Worm (Caenorhabditis elegans) whole organism, L1 larva: ENCODE measurements around the gene scl-5.

ENCODE experiments used
- C34B4.2 ChIP-seq: sonication (generic microtip); optimal IDR thresholded peaks from 2 replicates; lab custom pipeline; 2017; ENCODE audit warnings: mild to moderate bottlenecking, missing genetic modification characterization, missing compliant biosample characterization
- aha-1 ChIP-seq: fragments of 150-350 bp; optimal IDR thresholded peaks from 2 replicates; lab custom pipeline; 2014; ENCODE audit warnings: missing biosample characterization, missing genetic modification characterization
- blmp-1 ChIP-seq: fragments of 150-350 bp; optimal IDR thresholded peaks from 2 replicates; lab custom pipeline; 2014; ENCODE audit warnings: missing biosample characterization, missing genetic modification characterization
- ceh-82 ChIP-seq, 3 experiments: fragments of 150-350 bp in 1 of 3; sonication (generic microtip) in 2 of 3; optimal IDR thresholded peaks; 2 replicates each; lab custom pipeline; 2014 to 2017; ENCODE audit warnings: missing biosample characterization in 3 of 3, missing genetic modification characterization in 3 of 3
- dpl-1 ChIP-seq, 3 experiments: fragments of 150-350 bp in 2 of 3; sonication (generic microtip) in 1 of 3; optimal IDR thresholded peaks; 2 replicates each; lab custom pipeline; 2014 to 2017; ENCODE audit warnings: missing biosample characterization in 3 of 3, missing genetic modification characterization in 3 of 3, missing genetic modification reagents in 3 of 3
- efl-1 ChIP-seq, 4 experiments: fragments of 150-350 bp; optimal IDR thresholded peaks in 3 of 4; peaks in 1 of 4; 1 replicate in 1 of 4; 2 replicates in 3 of 4; lab custom pipeline; 2014; ENCODE audit warnings: missing biosample characterization in 2 of 4, missing genetic modification characterization in 2 of 4, missing genetic modification reagents in 2 of 4
- egl-13 ChIP-seq: sonication (generic microtip); optimal IDR thresholded peaks from 2 replicates; lab custom pipeline; 2016; ENCODE audit warnings: missing genotype, missing genetic modification reagents, missing genetic modification characterization, missing compliant biosample characterization
- elt-2 ChIP-seq: sonication (generic microtip); optimal IDR thresholded peaks from 2 replicates; lab custom pipeline; 2016; ENCODE audit warnings: missing genetic modification characterization, mild to moderate bottlenecking, inconsistent platforms, missing compliant biosample characterization, missing genetic modification reagents
- elt-3 ChIP-seq, 6 experiments: fragments of 150-350 bp in 1 of 6; sonication (generic microtip); optimal IDR thresholded peaks; 2 replicates each; lab custom pipeline; 2017 to 2018; ENCODE audit warnings: missing biosample characterization in 6 of 6, missing genetic modification characterization in 6 of 6, inconsistent platforms in 1 of 6
- fkh-10 ChIP-seq: sonication (generic microtip); optimal IDR thresholded peaks from 2 replicates; lab custom pipeline; 2017; ENCODE audit warnings: missing biosample characterization, missing genetic modification reagents, missing genetic modification characterization
- fkh-8 ChIP-seq: sonication (generic microtip); optimal IDR thresholded peaks from 2 replicates; lab custom pipeline; 2016; ENCODE audit warnings: mild to moderate bottlenecking, missing genetic modification characterization, missing compliant biosample characterization
- grh-1 ChIP-seq: fragments of 200-800 bp; sonication (Bioruptor generic); IDR thresholded peaks from 2 replicates; pipeline ENCODE4 v1.3.6; 2022; ENCODE audit warnings: missing genetic modification reagents, missing genetic modification characterization, missing compliant biosample characterization
- hlh-17 ChIP-seq: fragments of 200-800 bp; sonication (Bioruptor generic); optimal IDR thresholded peaks from 2 replicates; lab custom pipeline; 2018; ENCODE audit warnings: missing genetic modification characterization, mild to moderate bottlenecking, missing compliant biosample characterization, moderate library complexity, borderline replicate concordance
- hlh-4 ChIP-seq: sonication (generic microtip); optimal IDR thresholded peaks from 2 replicates; lab custom pipeline; 2016; ENCODE audit warnings: mild to moderate bottlenecking, missing genetic modification characterization, missing compliant biosample characterization
- isw-1 ChIP-seq: fragments of 200-800 bp; sonication (Bioruptor generic); IDR thresholded peaks from 2 replicates; pipeline ENCODE4 v1.3.6; 2022; ENCODE audit warnings: missing genetic modification characterization, missing compliant biosample characterization
- lin-13 ChIP-seq: fragments of 150-350 bp; optimal IDR thresholded peaks from 2 replicates; lab custom pipeline; 2014; ENCODE audit warnings: missing biosample characterization, missing genetic modification reagents, missing genetic modification characterization
- lin-14 ChIP-seq: fragments of 200-800 bp; sonication (Bioruptor generic); optimal IDR thresholded peaks from 2 replicates; lab custom pipeline; 2018; ENCODE audit warnings: mild to moderate bottlenecking, missing genetic modification characterization, moderate library complexity, missing compliant biosample characterization
- lin-35 ChIP-seq, 2 experiments: fragments of 150-350 bp; optimal IDR thresholded peaks; 2 replicates each; lab custom pipeline; 2014; ENCODE audit warnings: missing biosample characterization in 2 of 2, missing genetic modification characterization in 2 of 2, missing genetic modification reagents in 2 of 2
- lir-3 ChIP-seq: sonication (generic microtip); optimal IDR thresholded peaks from 2 replicates; lab custom pipeline; 2016; ENCODE audit warnings: mild to moderate bottlenecking, missing genetic modification characterization, moderate library complexity, missing compliant biosample characterization; ENCODE audit not compliant: poor library complexity
- lsy-2 ChIP-seq, 2 experiments: fragments of 150-350 bp; optimal IDR thresholded peaks; 2 replicates each; lab custom pipeline; 2014; ENCODE audit warnings: missing biosample characterization in 2 of 2, missing genetic modification characterization in 2 of 2
- mab-9 ChIP-seq: fragments of 200-800 bp; sonication (Bioruptor generic); IDR thresholded peaks from 2 replicates; pipeline ENCODE4 v1.3.6; 2022; ENCODE audit warnings: missing genetic modification reagents, missing genetic modification characterization, missing compliant biosample characterization
- nhr-11 ChIP-seq: fragments of 150-350 bp; optimal IDR thresholded peaks from 2 replicates; lab custom pipeline; 2014; ENCODE audit warnings: missing biosample characterization, missing genetic modification characterization
- nhr-237 ChIP-seq: fragments of 150-350 bp; optimal IDR thresholded peaks from 2 replicates; lab custom pipeline; 2014; ENCODE audit warnings: missing biosample characterization, missing genetic modification characterization
- nhr-47 ChIP-seq: sonication (generic microtip); optimal IDR thresholded peaks from 2 replicates; lab custom pipeline; 2016; ENCODE audit warnings: mild to moderate bottlenecking, missing genetic modification characterization, moderate library complexity, missing compliant biosample characterization
- nhr-71 ChIP-seq: sonication (generic microtip); optimal IDR thresholded peaks from 2 replicates; lab custom pipeline; 2016; ENCODE audit warnings: mild to moderate bottlenecking, missing genetic modification characterization, moderate library complexity, missing compliant biosample characterization
- pqm-1 ChIP-seq: sonication (generic microtip); optimal IDR thresholded peaks from 3 replicates; lab custom pipeline; 2017; ENCODE audit warnings: missing biosample characterization, missing genetic modification characterization
- rnt-1 ChIP-seq: sonication (generic microtip); optimal IDR thresholded peaks from 2 replicates; lab custom pipeline; 2016; ENCODE audit warnings: mild to moderate bottlenecking, missing genetic modification characterization, moderate library complexity, missing compliant biosample characterization
- snu-23 ChIP-seq: sonication (generic microtip); optimal IDR thresholded peaks from 2 replicates; lab custom pipeline; 2016; ENCODE audit warnings: missing genetic modification characterization, missing compliant biosample characterization
- swsn-7 ChIP-seq: sonication (generic microtip); optimal IDR thresholded peaks from 2 replicates; lab custom pipeline; 2016; ENCODE audit warnings: missing genetic modification characterization, missing compliant biosample characterization
- tbx-2 ChIP-seq: sonication (generic microtip); optimal IDR thresholded peaks from 2 replicates; lab custom pipeline; 2016; ENCODE audit warnings: missing genetic modification characterization, missing compliant biosample characterization
- unc-86 ChIP-seq: sonication (generic microtip); optimal IDR thresholded peaks from 2 replicates; lab custom pipeline; 2016; ENCODE audit warnings: missing genetic modification characterization, missing compliant biosample characterization
- xbp-1 ChIP-seq: sonication (generic microtip); optimal IDR thresholded peaks from 2 replicates; lab custom pipeline; 2016; ENCODE audit warnings: missing genetic modification characterization, missing compliant biosample characterization
- ztf-11 ChIP-seq, 2 experiments: sonication (generic microtip); optimal IDR thresholded peaks; 2 replicates each; lab custom pipeline; 2016 to 2017; ENCODE audit warnings: missing genetic modification characterization in 2 of 2, missing biosample characterization in 1 of 2, missing compliant biosample characterization in 1 of 2
- ztf-4 ChIP-seq: fragments of 150-350 bp; optimal IDR thresholded peaks from 2 replicates; lab custom pipeline; 2014; ENCODE audit warnings: missing biosample characterization, missing genetic modification characterization

Gene scl-5

DNA sequence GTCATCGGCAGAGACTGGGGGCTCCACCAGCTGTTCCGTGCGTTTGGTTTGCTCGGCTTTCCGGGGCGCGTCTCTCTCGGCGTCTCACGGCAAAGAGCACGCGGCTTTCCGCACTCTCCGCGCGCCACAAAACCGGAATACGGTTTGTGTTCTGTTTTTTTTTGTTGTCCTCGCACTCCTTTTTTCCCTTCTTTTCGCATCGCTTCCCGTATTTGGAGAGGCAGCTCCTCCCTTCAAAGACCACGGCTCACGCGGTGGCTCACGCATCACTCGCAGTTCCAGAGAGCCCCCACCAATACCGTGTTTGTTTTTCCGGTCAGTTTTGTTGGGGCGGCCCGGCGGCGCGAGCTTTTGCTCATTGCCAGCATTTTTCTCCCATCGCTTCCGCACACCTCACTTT, 40.9 kb upstream of the scl-5 start:
- TF ChIP-seq grh-1, result no peak
- no peak for TF ChIP-seq aha-1 (tag; lab: Kevin White, UChicago)
- TF ChIP-seq pqm-1, result no peak
- TF ChIP-seq, all 84 proteins: peak for 0

DNA sequence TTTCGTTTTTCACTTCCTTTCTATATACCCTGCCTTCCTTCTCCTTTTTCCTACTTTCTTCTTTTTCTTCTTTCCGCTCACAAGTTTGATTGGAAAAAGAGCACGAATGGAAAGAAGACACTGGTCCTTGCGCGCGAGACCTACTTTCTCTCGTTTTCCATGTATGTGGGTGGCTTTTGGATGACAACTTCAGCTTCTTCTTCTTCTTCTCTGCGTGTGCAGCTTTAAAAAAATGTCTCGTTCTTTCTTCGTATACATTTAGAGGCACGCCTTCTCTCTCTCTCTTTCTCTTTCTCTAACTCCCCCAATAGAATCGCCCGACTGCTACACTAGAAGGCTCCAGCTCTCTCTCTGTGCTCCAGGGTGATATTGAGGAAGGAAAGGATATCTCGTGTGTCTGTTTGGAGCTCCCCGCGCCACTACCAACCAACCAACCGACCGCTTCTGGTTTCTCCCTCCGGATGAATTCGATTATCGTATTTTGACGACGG, 37.9 kb upstream of the scl-5 start:
- TF ChIP-seq lsy-2 (tag; optimal IDR thresholded peaks at IDR 0.05; lab: Kevin White, UChicago) (peak in 1 of 2 experiments; percentile 48), lir-3 (no peak), mab-9 (GFP tag; lab: Robert Waterston, UW) (no peak), isw-1 (0 out of 2 replicates have a peak, but pooled peaks have one; percentile 9), ceh-82 (tag; optimal IDR thresholded peaks at IDR 0.05; lab: Kevin White, UChicago) (peak in 2 of 3 experiments; percentile 8 to 46), snu-23 (peak; percentile 21), fkh-8 (tag; lab: Kevin White, UChicago) (peak; percentile 85), xbp-1 (tag; lab: Kevin White, UChicago) (peak; percentile 13), efl-1 (optimal IDR thresholded peaks at IDR 0.05; lab: Kevin White, UChicago) (peak; percentile 15 to 18), efl-1 (GFP tag; optimal IDR thresholded peaks at IDR 0.05 in 1 of 2; lab: Kevin White, UChicago) (peak in 1 of 2 experiments; percentile 86), rnt-1 (tag; lab: Kevin White, UChicago) (no peak), nhr-47 (peak; percentile 55), egl-13 (peak; percentile 12), lin-14 (GFP tag; lab: Kevin White, UChicago) (peak; percentile 90), lin-35 (GFP tag; optimal IDR thresholded peaks at IDR 0.05; lab: Kevin White, UChicago) (peak in 1 of 2 experiments; percentile 28), dpl-1 (GFP tag; optimal IDR thresholded peaks at IDR 0.05; lab: Kevin White, UChicago) (peak in 1 of 3 experiments; percentile 24), nhr-11 (no peak), tbx-2 (peak; percentile 56), grh-1 (no peak), nhr-71 (peak; percentile 60), elt-3 (tag; optimal IDR thresholded peaks at IDR 0.05; lab: Kevin White, UChicago) (no peak), unc-86 (tag; lab: Kevin White, UChicago) (peak; percentile 41), lin-13 (peak; percentile 10), fkh-10 (GFP tag; lab: Kevin White, UChicago) (peak; percentile 69), swsn-7 (peak; percentile 44)
- TF ChIP-seq, all 84 proteins: peak for 18

DNA sequence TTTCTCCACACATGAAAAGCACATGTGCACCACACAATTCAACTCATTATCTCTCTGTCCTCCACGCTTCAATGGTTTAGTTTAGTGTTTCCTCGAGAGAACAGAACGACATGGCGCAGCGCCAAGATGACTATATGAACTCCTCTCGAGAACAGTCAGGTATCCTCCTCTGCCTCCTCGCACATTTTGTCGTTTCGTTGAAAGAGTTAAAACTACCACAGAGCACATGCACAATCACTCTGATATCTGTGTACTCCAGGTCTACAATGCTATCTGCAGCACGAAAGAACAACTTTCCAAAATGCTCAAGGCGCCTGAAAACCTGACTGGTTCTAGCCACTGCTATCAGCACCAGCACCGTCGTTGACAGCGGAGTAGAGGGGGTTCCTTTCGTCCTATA, 37.1 kb upstream of the scl-5 start:
- TF ChIP-seq efl-1 (optimal IDR thresholded peaks at IDR 0.05; lab: Kevin White, UChicago), result no peak
- TF ChIP-seq efl-1 (GFP tag; optimal IDR thresholded peaks at IDR 0.05 in 1 of 2; lab: Kevin White, UChicago), result peak in 1 of 2 experiments; percentile 70
- no peak for TF ChIP-seq hlh-17 (GFP tag; lab: Kevin White, UChicago)
- no peak for TF ChIP-seq hlh-4 (tag; lab: Kevin White, UChicago)
- TF ChIP-seq elt-2 (tag; lab: Kevin White, UChicago), result peak; percentile 75

DNA sequence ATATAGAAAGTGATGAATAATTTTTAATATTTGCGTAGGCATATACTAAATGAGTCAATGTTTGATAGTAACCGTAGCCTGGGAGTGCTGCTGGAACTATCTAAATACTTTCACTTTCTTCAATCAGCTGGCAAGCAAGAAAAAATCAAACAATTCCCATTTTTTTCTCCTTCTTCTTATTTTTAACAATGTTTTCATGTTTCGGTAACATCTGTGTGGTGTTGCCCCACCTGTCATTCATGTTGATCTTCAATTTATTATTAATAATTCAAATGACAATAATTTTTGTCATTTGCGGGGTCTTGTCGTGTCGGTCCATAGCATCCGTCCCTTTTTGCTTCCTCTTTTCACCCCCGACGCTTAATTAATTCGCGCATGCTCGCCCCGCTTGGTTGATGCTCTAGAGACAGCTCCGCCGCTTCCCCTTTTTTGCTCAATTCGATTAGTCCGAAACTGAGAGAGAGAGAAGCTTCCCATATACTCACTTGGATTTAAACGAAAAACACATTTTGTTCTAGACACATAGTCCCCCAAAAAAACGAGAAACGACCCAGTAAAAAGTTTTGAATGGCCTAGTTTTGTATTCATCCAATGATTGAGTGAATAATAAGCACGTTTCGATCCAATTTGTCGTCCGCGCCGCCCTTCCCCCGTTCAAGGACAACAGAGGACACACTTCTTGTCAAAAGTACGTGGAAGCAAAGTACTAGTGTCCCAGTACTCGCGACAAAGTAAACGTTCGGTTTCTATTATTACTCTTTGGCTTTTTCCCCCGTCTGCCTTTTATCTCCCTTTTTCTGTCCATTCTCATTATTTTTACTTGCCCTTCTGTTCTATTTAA, 35.8 kb upstream of the scl-5 start:
- TF ChIP-seq mab-9 (GFP tag; lab: Robert Waterston, UW), result no peak
- no peak for TF ChIP-seq ztf-4 (tag; lab: Kevin White, UChicago)
- TF ChIP-seq unc-86 (tag; lab: Kevin White, UChicago), result peak; percentile 1
- no peak for TF ChIP-seq swsn-7
- TF ChIP-seq blmp-1 (tag; lab: Kevin White, UChicago), result no peak
- TF ChIP-seq nhr-237, result no peak
- peak; percentile 23 for TF ChIP-seq nhr-71
- TF ChIP-seq C34B4.2 (tag; lab: Kevin White, UChicago), result no peak
- peak; percentile 8 for TF ChIP-seq fkh-8 (tag; lab: Kevin White, UChicago)
- TF ChIP-seq egl-13, result peak; percentile 63
- peak in 1 of 2 experiments; percentile 15 for TF ChIP-seq ztf-11 (tag; optimal IDR thresholded peaks at IDR 0.05; lab: Kevin White, UChicago)
- TF ChIP-seq lin-14 (GFP tag; lab: Kevin White, UChicago), result peak; percentile 70
- TF ChIP-seq tbx-2, result peak; percentile 42
- TF ChIP-seq ceh-82 (tag; optimal IDR thresholded peaks at IDR 0.05; lab: Kevin White, UChicago), result no peak
- TF ChIP-seq, all 84 proteins: peak for 7
